Worm (Caenorhabditis elegans) whole organism, mixed stage, embryonic: ENCODE data around the gene K08B4.7.
A peak's percentile ranks its signal among the peaks of the same experiment; 100 is the strongest.

ENCODE experiments used
- M03D4.4 ChIP-seq: sonication (generic microtip); optimal IDR thresholded peaks from 2 replicates; lab custom pipeline; 2017; ENCODE audit warnings: mild to moderate bottlenecking, missing genetic modification characterization, missing compliant biosample characterization
- bed-3 ChIP-seq: fragments of 200-800 bp; sonication (Bioruptor generic); optimal IDR thresholded peaks from 3 replicates; lab custom pipeline; 2018; ENCODE audit warnings: mild to moderate bottlenecking, missing genetic modification characterization, moderate library complexity, missing compliant biosample characterization
- blmp-1 ChIP-seq: fragments of 150-350 bp; optimal IDR thresholded peaks from 2 replicates; lab custom pipeline; 2014; ENCODE audit warnings: missing biosample characterization, missing genetic modification characterization
- ceh-43 ChIP-seq: fragments of 200-800 bp; sonication (Bioruptor generic); optimal IDR thresholded peaks from 2 replicates; lab custom pipeline; 2018; ENCODE audit warnings: mild to moderate bottlenecking, missing genetic modification characterization, moderate library complexity, missing compliant biosample characterization
- ceh-83 ChIP-seq: fragments of 200-800 bp; sonication (Bioruptor generic); optimal IDR thresholded peaks from 2 replicates; lab custom pipeline; 2018; ENCODE audit warnings: mild to moderate bottlenecking, missing genetic modification characterization, missing compliant biosample characterization
- ces-1 ChIP-seq: fragments of 150-350 bp; optimal IDR thresholded peaks from 2 replicates; lab custom pipeline; 2014; ENCODE audit warnings: missing biosample characterization, missing genetic modification reagents, missing genetic modification characterization
- cnd-1 ChIP-seq: fragments of 200-800 bp; sonication (Bioruptor generic); optimal IDR thresholded peaks from 2 replicates; lab custom pipeline; 2018; ENCODE audit warnings: mild to moderate bottlenecking, missing genetic modification characterization, missing compliant biosample characterization
- drap-1 ChIP-seq: fragments of 200-800 bp; sonication (Bioruptor generic); optimal IDR thresholded peaks from 3 replicates; lab custom pipeline; 2018; ENCODE audit warnings: mild to moderate bottlenecking, missing genetic modification characterization, missing compliant biosample characterization
- elt-1 ChIP-seq: sonication (generic microtip); optimal IDR thresholded peaks from 2 replicates; lab custom pipeline; 2017; ENCODE audit warnings: missing genetic modification characterization, mild to moderate bottlenecking, missing compliant biosample characterization, antibody characterized with exemption, moderate library complexity, borderline replicate concordance; ENCODE audit not compliant: insufficient read depth
- elt-3 ChIP-seq: fragments of 150-350 bp; optimal IDR thresholded peaks from 2 replicates; lab custom pipeline; 2014; ENCODE audit warnings: missing biosample characterization, missing genetic modification characterization
- flh-1 ChIP-seq: fragments of 200-800 bp; sonication (Bioruptor generic); optimal IDR thresholded peaks from 2 replicates; lab custom pipeline; 2018; ENCODE audit warnings: mild to moderate bottlenecking, missing genetic modification characterization, moderate library complexity, missing compliant biosample characterization
- ham-2 ChIP-seq: fragments of 200-800 bp; sonication (Bioruptor generic); optimal IDR thresholded peaks from 2 replicates; lab custom pipeline; 2018; ENCODE audit warnings: mild to moderate bottlenecking, missing genetic modification characterization, missing compliant biosample characterization
- hlh-1 ChIP-seq: fragments of 150-350 bp; optimal IDR thresholded peaks from 2 replicates; lab custom pipeline; 2014; ENCODE audit warnings: missing biosample characterization, missing genetic modification reagents, missing genetic modification characterization
- lin-13 ChIP-seq: fragments of 150-350 bp; optimal IDR thresholded peaks from 2 replicates; lab custom pipeline; 2014; ENCODE audit warnings: missing biosample characterization, missing genetic modification characterization
- lin-32 ChIP-seq: fragments of 200-800 bp; sonication (Bioruptor generic); optimal IDR thresholded peaks from 2 replicates; lab custom pipeline; 2018; ENCODE audit warnings: mild to moderate bottlenecking, missing genetic modification characterization, missing compliant biosample characterization
- mep-1 ChIP-seq: fragments of 150-350 bp; optimal IDR thresholded peaks from 2 replicates; lab custom pipeline; 2017; ENCODE audit warnings: missing biosample characterization, missing genetic modification reagents, missing genetic modification characterization, inconsistent platforms
- mls-2 ChIP-seq: sonication (generic microtip); optimal IDR thresholded peaks from 2 replicates; lab custom pipeline; 2016; ENCODE audit warnings: mild to moderate bottlenecking, missing genetic modification characterization, moderate library complexity, missing compliant biosample characterization
- nhr-12 ChIP-seq: fragments of 150-350 bp; optimal IDR thresholded peaks from 2 replicates; lab custom pipeline; 2014; ENCODE audit warnings: missing biosample characterization, missing genetic modification characterization
- nhr-2 ChIP-seq: fragments of 150-350 bp; optimal IDR thresholded peaks from 2 replicates; lab custom pipeline; 2014; ENCODE audit warnings: missing biosample characterization, missing genetic modification characterization
- nhr-237 ChIP-seq: fragments of 150-350 bp; optimal IDR thresholded peaks from 2 replicates; lab custom pipeline; 2014; ENCODE audit warnings: missing biosample characterization, missing genetic modification characterization
- nhr-28 ChIP-seq: fragments of 150-350 bp; optimal IDR thresholded peaks from 2 replicates; lab custom pipeline; 2014; ENCODE audit warnings: missing biosample characterization, missing genetic modification characterization
- nhr-76 ChIP-seq: sonication (generic microtip); optimal IDR thresholded peaks from 2 replicates; lab custom pipeline; 2017; ENCODE audit warnings: missing biosample characterization, missing genetic modification characterization
- sem-2 ChIP-seq: fragments of 200-800 bp; sonication (Bioruptor generic); optimal IDR thresholded peaks from 2 replicates; lab custom pipeline; 2018; ENCODE audit warnings: mild to moderate bottlenecking, missing genetic modification characterization, missing compliant biosample characterization
- snpc-4 ChIP-seq: fragments of 150-350 bp; optimal IDR thresholded peaks from 2 replicates; lab custom pipeline; 2014; ENCODE audit warnings: missing biosample characterization, missing genetic modification characterization
- sptf-1 ChIP-seq: sonication (generic microtip); optimal IDR thresholded peaks from 2 replicates; lab custom pipeline; 2017; ENCODE audit warnings: mild to moderate bottlenecking, missing genetic modification characterization, moderate library complexity, missing compliant biosample characterization
- tbx-8 ChIP-seq: fragments of 200-800 bp; sonication (Bioruptor generic); optimal IDR thresholded peaks from 2 replicates; lab custom pipeline; 2018; ENCODE audit warnings: mild to moderate bottlenecking, missing genetic modification characterization, moderate library complexity, missing compliant biosample characterization
- unc-120 ChIP-seq: sonication (generic microtip); optimal IDR thresholded peaks from 2 replicates; lab custom pipeline; 2017; ENCODE audit warnings: missing genetic modification characterization, missing compliant biosample characterization; ENCODE audit not compliant: poor library complexity, severe bottlenecking
- unc-39 ChIP-seq: fragments of 150-350 bp; optimal IDR thresholded peaks from 2 replicates; lab custom pipeline; 2014; ENCODE audit warnings: missing biosample characterization, missing genetic modification characterization
- unc-62 ChIP-seq: fragments of 150-350 bp; optimal IDR thresholded peaks from 2 replicates; lab custom pipeline; 2014; ENCODE audit warnings: missing biosample characterization, missing genetic modification reagents, missing genetic modification characterization
- zip-8 ChIP-seq: fragments of 150-350 bp; optimal IDR thresholded peaks from 2 replicates; lab custom pipeline; 2014; ENCODE audit warnings: missing biosample characterization, missing genetic modification characterization
- ztf-11 ChIP-seq: fragments of 150-350 bp; optimal IDR thresholded peaks from 2 replicates; lab custom pipeline; 2014; ENCODE audit warnings: missing biosample characterization, missing genetic modification characterization

The K08B4.7 gene

ce11 chrIV:6092313-6092712 is at the start of gene K08B4.7:
Gene K08B4.7 (minus strand): TSS chrIV:6092413.
- TF ChIP-seq unc-120 (no peak), drap-1 (GFP tag; lab: Kevin White, UChicago) (no peak), ces-1 (no peak), snpc-4 (no peak), flh-1 (no peak), mep-1 (no peak), elt-3 (tag; lab: Kevin White, UChicago) (no peak), sem-2 (GFP tag; lab: Kevin White, UChicago) (no peak), sptf-1 (tag; lab: Kevin White, UChicago) (no peak), ceh-83 (GFP tag; lab: Kevin White, UChicago) (no peak), elt-1 (tag; lab: Kevin White, UChicago) (no peak), nhr-76 (no peak)

ce11 chrIV:6140700-6141099 is 48.5 kb upstream of the K08B4.7 start:
- peak; percentile 34 for TF ChIP-seq unc-120
- no peak for TF ChIP-seq cnd-1 (tag; lab: Kevin White, UChicago)
- no peak for TF ChIP-seq lin-32 (GFP tag; lab: Kevin White, UChicago)
- TF ChIP-seq snpc-4 = no peak
- peak; percentile 91 for TF ChIP-seq hlh-1 (tag; lab: Kevin White, UChicago)
- peak; percentile 41 for TF ChIP-seq unc-62

- TF ChIP-seq unc-120 (peak; percentile 65), nhr-12 (tag; lab: Kevin White, UChicago) (no peak), nhr-237 (tag; lab: Kevin White, UChicago) (no peak), ceh-43 (no peak), hlh-1 (tag; lab: Kevin White, UChicago) (peak; percentile 97), unc-39 (tag; lab: Kevin White, UChicago) (no peak), M03D4.4 (no peak), lin-32 (GFP tag; lab: Kevin White, UChicago) (no peak), sptf-1 (tag; lab: Kevin White, UChicago) (no peak), ztf-11 (tag; lab: Kevin White, UChicago) (no peak), mep-1 (no peak), unc-62 (peak; percentile 65), ces-1 (no peak), nhr-28 (tag; lab: Kevin White, UChicago) (no peak)
- TF ChIP-seq, all 35 proteins: peak for 3
Measured at ce11 chrIV:6135592-6135991, 43.4 kb upstream of the K08B4.7 start.

- TF ChIP-seq ham-2 (no peak), nhr-28 (tag; lab: Kevin White, UChicago) (no peak), nhr-2 (tag; lab: Kevin White, UChicago) (peak; percentile 93), ces-1 (no peak), zip-8 (peak; percentile 3)
- TF ChIP-seq, all 35 proteins: peak for 2
Measured at ce11 chrIV:6134639-6135038, 42.4 kb upstream of the K08B4.7 start.

ce11 chrIV:6130437-6130836 is 38.2 kb upstream of the K08B4.7 start:
- TF ChIP-seq lin-32 (GFP tag; lab: Kevin White, UChicago) (no peak), ztf-11 (tag; lab: Kevin White, UChicago) (no peak), ces-1 (no peak), snpc-4 (no peak), unc-120 (no peak), blmp-1 (tag; lab: Kevin White, UChicago) (no peak), lin-13 (tag; lab: Kevin White, UChicago) (no peak), flh-1 (no peak), mls-2 (tag; lab: Kevin White, UChicago) (no peak), hlh-1 (tag; lab: Kevin White, UChicago) (no peak), M03D4.4 (no peak), drap-1 (GFP tag; lab: Kevin White, UChicago) (no peak), ham-2 (no peak), bed-3 (GFP tag; lab: Kevin White, UChicago) (no peak), nhr-237 (tag; lab: Kevin White, UChicago) (no peak), mep-1 (no peak), elt-1 (tag; lab: Kevin White, UChicago) (no peak), unc-62 (no peak), tbx-8 (no peak)
